Worm (Caenorhabditis elegans) whole organism, late embryonic: ENCODE data around the gene cyp-14A5.

Source experiments
- C38D4.7 ChIP-seq: fragments of 200-800 bp; sonication (Bioruptor generic); optimal IDR thresholded peaks from 2 replicates; lab custom pipeline; 2018; ENCODE audit warnings: mild to moderate bottlenecking, missing genetic modification characterization, moderate library complexity, missing compliant biosample characterization
- K02D7.2 ChIP-seq: sonication (generic microtip); optimal IDR thresholded peaks from 2 replicates; lab custom pipeline; 2017; ENCODE audit warnings: mild to moderate bottlenecking, missing genetic modification characterization, missing compliant biosample characterization
- K09A11.1 ChIP-seq: sonication (generic microtip); optimal IDR thresholded peaks from 2 replicates; lab custom pipeline; 2017; ENCODE audit warnings: antibody characterized with exemption, mild to moderate bottlenecking, missing genetic modification characterization, missing compliant biosample characterization; ENCODE audit not compliant: insufficient read depth
- T23F11.4 ChIP-seq: fragments of 200-800 bp; sonication (Bioruptor generic); optimal IDR thresholded peaks from 2 replicates; lab custom pipeline; 2018; ENCODE audit warnings: mild to moderate bottlenecking, missing genetic modification characterization, missing compliant biosample characterization
- ahr-1 ChIP-seq: sonication (generic microtip); optimal IDR thresholded peaks from 2 replicates; lab custom pipeline; 2016; ENCODE audit warnings: missing genetic modification characterization, missing compliant biosample characterization
- ama-1 ChIP-seq: fragments of 150-350 bp; optimal IDR thresholded peaks from 2 replicates; lab custom pipeline; 2014
- ceh-18 ChIP-seq: sonication (generic microtip); optimal IDR thresholded peaks from 2 replicates; lab custom pipeline; 2016; ENCODE audit warnings: missing genetic modification characterization, missing compliant biosample characterization
- ceh-19 ChIP-seq: fragments of 200-800 bp; sonication (Bioruptor generic); optimal IDR thresholded peaks from 2 replicates; lab custom pipeline; 2018; ENCODE audit warnings: mild to moderate bottlenecking, missing genetic modification characterization, missing compliant biosample characterization
- ceh-24 ChIP-seq: sonication (generic microtip); optimal IDR thresholded peaks from 2 replicates; lab custom pipeline; 2016; ENCODE audit warnings: mild to moderate bottlenecking, missing genetic modification characterization, missing compliant biosample characterization
- ceh-31 ChIP-seq: sonication (generic microtip); optimal IDR thresholded peaks from 2 replicates; lab custom pipeline; 2016; ENCODE audit warnings: missing genetic modification characterization, missing compliant biosample characterization
- ceh-34 ChIP-seq: sonication (generic microtip); optimal IDR thresholded peaks from 2 replicates; lab custom pipeline; 2016; ENCODE audit warnings: mild to moderate bottlenecking, missing genetic modification characterization, missing compliant biosample characterization
- ceh-48 ChIP-seq: sonication (generic microtip); optimal IDR thresholded peaks from 2 replicates; lab custom pipeline; 2016; ENCODE audit warnings: missing genetic modification characterization, inconsistent platforms, missing compliant biosample characterization
- ceh-6 ChIP-seq: fragments of 200-800 bp; sonication (Bioruptor generic); optimal IDR thresholded peaks from 2 replicates; lab custom pipeline; 2018; ENCODE audit warnings: mild to moderate bottlenecking, missing genetic modification characterization, missing compliant biosample characterization
- ceh-9 ChIP-seq: sonication (generic microtip); optimal IDR thresholded peaks from 2 replicates; lab custom pipeline; 2016; ENCODE audit warnings: mild to moderate bottlenecking, missing genetic modification characterization, inconsistent platforms, missing compliant biosample characterization
- che-1 ChIP-seq: sonication (generic microtip); optimal IDR thresholded peaks from 2 replicates; lab custom pipeline; 2016; ENCODE audit warnings: mild to moderate bottlenecking, missing genetic modification characterization, missing compliant biosample characterization
- dve-1 ChIP-seq: sonication (generic microtip); optimal IDR thresholded peaks from 2 replicates; lab custom pipeline; 2017; ENCODE audit warnings: antibody characterized with exemption, mild to moderate bottlenecking, missing genetic modification characterization, missing compliant biosample characterization
- elt-2 ChIP-seq: sonication (generic microtip); optimal IDR thresholded peaks from 2 replicates; lab custom pipeline; 2016; ENCODE audit warnings: missing genetic modification reagents, missing genetic modification characterization, missing compliant biosample characterization
- elt-4 ChIP-seq: sonication (generic microtip); optimal IDR thresholded peaks from 2 replicates; lab custom pipeline; 2016; ENCODE audit warnings: missing genetic modification characterization, missing compliant biosample characterization
- fax-1 ChIP-seq: sonication (generic microtip); optimal IDR thresholded peaks from 2 replicates; lab custom pipeline; 2016; ENCODE audit warnings: missing genotype, missing genetic modification characterization, missing compliant biosample characterization
- fkh-6 ChIP-seq: sonication (generic microtip); optimal IDR thresholded peaks from 2 replicates; lab custom pipeline; 2016; ENCODE audit warnings: missing genetic modification characterization, missing compliant biosample characterization
- hlh-15 ChIP-seq: sonication (generic microtip); optimal IDR thresholded peaks from 2 replicates; lab custom pipeline; 2016; ENCODE audit warnings: missing genetic modification characterization, missing compliant biosample characterization
- lin-11 ChIP-seq: fragments of 200-800 bp; sonication (Bioruptor generic); optimal IDR thresholded peaks from 2 replicates; lab custom pipeline; 2018; ENCODE audit warnings: mild to moderate bottlenecking, missing genetic modification characterization, missing compliant biosample characterization
- madf-2 ChIP-seq: sonication (generic microtip); optimal IDR thresholded peaks from 2 replicates; lab custom pipeline; 2017; ENCODE audit warnings: missing genetic modification characterization, missing compliant biosample characterization
- mec-3 ChIP-seq: sonication (generic microtip); optimal IDR thresholded peaks from 2 replicates; lab custom pipeline; 2016; ENCODE audit warnings: borderline replicate concordance, missing genetic modification characterization, missing compliant biosample characterization
- nhr-11 ChIP-seq: fragments of 150-350 bp; optimal IDR thresholded peaks from 2 replicates; lab custom pipeline; 2014; ENCODE audit warnings: missing biosample characterization, missing genetic modification characterization
- npax-4 ChIP-seq: sonication (generic microtip); optimal IDR thresholded peaks from 2 replicates; lab custom pipeline; 2016; ENCODE audit warnings: missing genetic modification characterization, missing compliant biosample characterization
- pag-3 ChIP-seq: sonication (generic microtip); optimal IDR thresholded peaks from 2 replicates; lab custom pipeline; 2016; ENCODE audit warnings: missing compliant biosample characterization, missing genetic modification characterization, borderline replicate concordance
- pat-9 ChIP-seq: fragments of 200-800 bp; sonication (Bioruptor generic); optimal IDR thresholded peaks from 2 replicates; lab custom pipeline; 2018; ENCODE audit warnings: mild to moderate bottlenecking, missing genetic modification characterization, moderate library complexity, missing compliant biosample characterization
- pax-1 ChIP-seq: fragments of 150-350 bp; optimal IDR thresholded peaks from 2 replicates; lab custom pipeline; 2014; ENCODE audit warnings: missing biosample characterization, missing genetic modification characterization
- pha-2 ChIP-seq: sonication (generic microtip); optimal IDR thresholded peaks from 2 replicates; lab custom pipeline; 2017; ENCODE audit warnings: mild to moderate bottlenecking, missing genetic modification characterization, missing compliant biosample characterization
- pqm-1 ChIP-seq: sonication (generic microtip); optimal IDR thresholded peaks from 2 replicates; lab custom pipeline; 2016; ENCODE audit warnings: missing genetic modification characterization, missing compliant biosample characterization
- pros-1 ChIP-seq: fragments of 150-350 bp; optimal IDR thresholded peaks from 2 replicates; lab custom pipeline; 2014; ENCODE audit warnings: missing biosample characterization, missing genetic modification reagents, missing genetic modification characterization
- ref-2 ChIP-seq: sonication (generic microtip); optimal IDR thresholded peaks from 2 replicates; lab custom pipeline; 2016; ENCODE audit warnings: missing genetic modification characterization, missing compliant biosample characterization
- rnt-1 ChIP-seq: sonication (generic microtip); optimal IDR thresholded peaks from 2 replicates; lab custom pipeline; 2016; ENCODE audit warnings: missing genetic modification characterization, missing compliant biosample characterization
- sdc-2 ChIP-seq: sonication (generic microtip); optimal IDR thresholded peaks from 2 replicates; lab custom pipeline; 2016; ENCODE audit warnings: missing genotype, missing genetic modification characterization, missing compliant biosample characterization
- sox-2 ChIP-seq: fragments of 200-800 bp; sonication (Bioruptor generic); IDR thresholded peaks from 2 replicates; pipeline ENCODE4 v1.3.6; 2022; ENCODE audit warnings: missing genetic modification reagents, missing genetic modification characterization, missing compliant biosample characterization
- sox-4 ChIP-seq: sonication (generic microtip); optimal IDR thresholded peaks from 2 replicates; lab custom pipeline; 2017; ENCODE audit warnings: mild to moderate bottlenecking, missing genetic modification characterization, inconsistent platforms, missing compliant biosample characterization
- syd-9 ChIP-seq: sonication (generic microtip); optimal IDR thresholded peaks from 2 replicates; lab custom pipeline; 2016; ENCODE audit warnings: mild to moderate bottlenecking, missing genetic modification characterization, moderate library complexity, missing compliant biosample characterization
- tbx-2 ChIP-seq: sonication (generic microtip); optimal IDR thresholded peaks from 2 replicates; lab custom pipeline; 2016; ENCODE audit warnings: missing genetic modification characterization, missing compliant biosample characterization
- tbx-7 ChIP-seq: sonication (generic microtip); optimal IDR thresholded peaks from 2 replicates; lab custom pipeline; 2016; ENCODE audit warnings: missing genotype, missing genetic modification characterization, missing compliant biosample characterization
- unc-55 ChIP-seq: sonication (generic microtip); optimal IDR thresholded peaks from 2 replicates; lab custom pipeline; 2017; ENCODE audit warnings: missing biosample characterization, missing genetic modification reagents, missing genetic modification characterization
- unc-86 ChIP-seq: sonication (generic microtip); optimal IDR thresholded peaks from 2 replicates; lab custom pipeline; 2016; ENCODE audit warnings: missing genetic modification characterization, missing compliant biosample characterization
- zip-5 ChIP-seq: sonication (generic microtip); optimal IDR thresholded peaks from 2 replicates; lab custom pipeline; 2016; ENCODE audit warnings: missing genetic modification characterization, missing compliant biosample characterization
- ztf-16 ChIP-seq: sonication (generic microtip); optimal IDR thresholded peaks from 2 replicates; lab custom pipeline; 2017; ENCODE audit warnings: missing genetic modification characterization, missing compliant biosample characterization

cyp-14A5 gene

DNA sequence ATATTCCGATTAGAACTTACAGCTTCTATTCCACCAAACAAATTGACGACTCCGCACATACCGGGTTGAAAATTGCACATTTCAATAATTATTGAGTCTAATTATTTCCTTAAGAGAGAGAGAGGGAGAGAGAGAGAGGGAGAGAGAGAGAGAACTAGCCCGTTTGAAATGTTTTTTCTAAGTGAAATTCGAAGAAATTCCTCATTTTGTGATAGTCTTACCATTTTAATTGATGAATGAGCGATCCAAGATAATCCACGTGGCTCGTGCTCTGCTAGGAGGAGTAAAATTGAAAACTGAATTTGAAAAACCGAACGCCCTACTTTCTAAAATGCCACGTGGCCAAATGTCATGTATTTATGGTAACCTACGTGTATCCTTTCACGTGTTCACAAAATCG, 9.4 kb upstream of the cyp-14A5 start, which contains the start of gene F08F3.8:
Gene F08F3.8, minus strand, starts transcription at position 101 of the 400 bp plus-strand sequence.
- TF ChIP-seq K02D7.2 (tag; lab: Kevin White, UChicago) (no peak), elt-4 (tag; lab: Kevin White, UChicago) (no peak), ahr-1 (tag; lab: Kevin White, UChicago) (no peak), lin-11 (tag; lab: Kevin White, UChicago) (no peak), sdc-2 (no peak), ceh-34 (tag; lab: Kevin White, UChicago) (no peak), T23F11.4 (GFP tag; lab: Kevin White, UChicago) (no peak)

DNA sequence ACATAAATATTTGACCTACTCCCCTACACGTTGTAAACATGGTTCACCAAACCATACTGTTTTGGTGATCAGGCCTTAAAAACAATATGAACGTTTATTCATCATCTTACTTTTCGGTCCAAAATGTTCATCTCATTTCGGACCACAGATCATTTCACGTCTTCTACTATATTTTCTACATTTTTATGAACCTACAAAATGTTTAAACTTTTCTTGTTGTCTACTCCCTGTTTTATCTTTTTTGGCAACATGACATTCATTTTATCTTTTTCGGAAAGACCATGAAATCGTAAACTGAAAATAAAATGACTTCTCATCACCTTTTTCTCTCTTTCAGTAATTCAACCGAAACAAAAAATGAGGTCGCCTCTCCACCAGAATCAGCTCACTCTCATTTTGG, 4.8 kb upstream of the cyp-14A5 start, which contains the start of gene rhr-1:
Gene rhr-1, plus strand, starts transcription at position 301 of the 400 bp plus-strand sequence.
- TF ChIP-seq sox-2 (GFP tag; lab: Robert Waterston, UW): no peak
- TF ChIP-seq fax-1 (tag; lab: Kevin White, UChicago): no peak
- no peak for TF ChIP-seq rnt-1 (tag; lab: Kevin White, UChicago)
- TF ChIP-seq ceh-24 (tag; lab: Kevin White, UChicago): no peak
- no peak for TF ChIP-seq npax-4 (tag; lab: Kevin White, UChicago)
- TF ChIP-seq fkh-6 (tag; lab: Kevin White, UChicago): no peak
- TF ChIP-seq K02D7.2 (tag; lab: Kevin White, UChicago): no peak
- TF ChIP-seq elt-2 (tag; lab: Kevin White, UChicago): no peak
- no peak for TF ChIP-seq dve-1 (tag; lab: Kevin White, UChicago)
- TF ChIP-seq ceh-6 (GFP tag; lab: Kevin White, UChicago): no peak
- TF ChIP-seq ceh-31 (tag; lab: Kevin White, UChicago): no peak
- TF ChIP-seq ceh-48 (tag; lab: Kevin White, UChicago): no peak
- TF ChIP-seq che-1 (tag; lab: Kevin White, UChicago): no peak
- no peak for TF ChIP-seq zip-5 (tag; lab: Kevin White, UChicago)
- no peak for TF ChIP-seq ref-2 (tag; lab: Kevin White, UChicago)
- TF ChIP-seq K09A11.1 (tag; lab: Kevin White, UChicago): no peak

DNA sequence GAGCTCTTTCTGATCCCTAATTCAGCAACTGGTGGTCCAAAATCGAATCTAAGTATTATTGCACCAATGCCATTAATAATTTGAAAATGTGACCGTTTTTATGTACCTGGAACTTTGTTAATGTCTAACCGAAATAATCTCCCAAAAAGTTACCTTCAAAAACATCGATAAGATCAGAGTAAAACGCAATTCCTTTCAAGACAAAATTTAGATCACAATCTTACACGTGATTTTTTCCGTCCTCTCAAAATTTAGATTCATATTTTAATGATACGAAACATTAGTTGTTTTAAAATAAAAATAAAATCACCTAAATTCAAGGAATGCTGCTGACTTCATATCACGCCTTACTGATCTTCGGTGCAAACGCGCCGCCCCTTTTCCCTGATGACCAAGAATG, 3.3 kb upstream of the cyp-14A5 start:
- TF ChIP-seq ama-1 (lab: Kevin White, UChicago): no peak
- TF ChIP-seq ceh-9 (tag; lab: Kevin White, UChicago): no peak
- TF ChIP-seq C38D4.7 (GFP tag; lab: Kevin White, UChicago): no peak
- TF ChIP-seq fax-1 (tag; lab: Kevin White, UChicago): no peak
- no peak for TF ChIP-seq tbx-2 (tag; lab: Kevin White, UChicago)
- no peak for TF ChIP-seq ahr-1 (tag; lab: Kevin White, UChicago)
- no peak for TF ChIP-seq pqm-1 (tag; lab: Kevin White, UChicago)
- TF ChIP-seq npax-4 (tag; lab: Kevin White, UChicago): no peak
- no peak for TF ChIP-seq unc-55 (GFP tag; lab: Kevin White, UChicago)
- TF ChIP-seq ceh-34 (tag; lab: Kevin White, UChicago): no peak
- TF ChIP-seq ceh-19: no peak
- no peak for TF ChIP-seq sox-4 (tag; lab: Kevin White, UChicago)
- TF ChIP-seq elt-4 (tag; lab: Kevin White, UChicago): no peak
- TF ChIP-seq fkh-6 (tag; lab: Kevin White, UChicago): no peak
- TF ChIP-seq pha-2 (tag; lab: Kevin White, UChicago): no peak
- TF ChIP-seq sox-2 (GFP tag; lab: Robert Waterston, UW): no peak
- TF ChIP-seq che-1 (tag; lab: Kevin White, UChicago): no peak
- no peak for TF ChIP-seq ztf-16 (tag; lab: Kevin White, UChicago)
- no peak for TF ChIP-seq nhr-11 (tag; lab: Kevin White, UChicago)
- TF ChIP-seq unc-86 (tag; lab: Kevin White, UChicago): no peak

DNA sequence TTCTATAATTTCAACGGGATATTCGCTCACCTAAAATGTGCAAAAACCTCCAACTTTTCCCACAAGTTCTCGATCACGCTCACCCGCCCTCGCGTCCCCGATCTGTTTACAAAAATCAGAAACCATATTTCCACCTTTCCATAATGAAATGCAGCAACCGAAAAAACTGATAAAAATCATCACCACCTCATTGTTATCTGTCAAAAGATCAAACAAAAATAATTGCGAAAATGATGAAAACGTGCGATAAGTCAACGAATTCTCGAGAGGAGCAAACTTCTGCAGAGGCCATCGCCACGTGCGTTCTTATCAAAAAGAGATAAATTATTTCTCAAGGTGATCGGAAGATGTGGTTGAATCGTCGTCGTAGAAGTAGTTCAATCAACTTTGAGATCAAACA, 1.9 kb upstream of the cyp-14A5 start:
- no peak for TF ChIP-seq madf-2 (tag; lab: Kevin White, UChicago)
- no peak for TF ChIP-seq pag-3 (tag; lab: Kevin White, UChicago)
- no peak for TF ChIP-seq mec-3 (tag; lab: Kevin White, UChicago)
- TF ChIP-seq tbx-7 (tag; lab: Kevin White, UChicago): no peak
- TF ChIP-seq pat-9 (tag; lab: Kevin White, UChicago): no peak
- TF ChIP-seq dve-1 (tag; lab: Kevin White, UChicago): no peak
- no peak for TF ChIP-seq elt-2 (tag; lab: Kevin White, UChicago)
- TF ChIP-seq zip-5 (tag; lab: Kevin White, UChicago): no peak
- no peak for TF ChIP-seq fkh-6 (tag; lab: Kevin White, UChicago)
- TF ChIP-seq ceh-18 (tag; lab: Kevin White, UChicago): no peak
- TF ChIP-seq sdc-2: no peak
- no peak for TF ChIP-seq sox-2 (GFP tag; lab: Robert Waterston, UW)
- TF ChIP-seq unc-86 (tag; lab: Kevin White, UChicago): no peak
- TF ChIP-seq pax-1: no peak
- TF ChIP-seq ztf-16 (tag; lab: Kevin White, UChicago): no peak
- TF ChIP-seq syd-9 (tag; lab: Kevin White, UChicago): no peak
- no peak for TF ChIP-seq npax-4 (tag; lab: Kevin White, UChicago)
- no peak for TF ChIP-seq hlh-15 (tag; lab: Kevin White, UChicago)
- no peak for TF ChIP-seq T23F11.4 (GFP tag; lab: Kevin White, UChicago)
- TF ChIP-seq pros-1: no peak
- TF ChIP-seq, all 69 proteins: peak for 0
